Fruit fly (Drosophila melanogaster) whole organism, embryonic: ENCODE data around the gene SPARC.
A peak's percentile ranks its signal among the peaks of the same experiment; 100 is the strongest.

ENCODE experiments used
- Antp ChIP-seq: fragments of 200-800 bp; sonication (Bioruptor generic); optimal IDR thresholded peaks from 3 replicates; lab custom pipeline; 2016; ENCODE audit warnings: missing biosample characterization, missing genetic modification characterization
- Awh ChIP-seq: fragments of 200-800 bp; sonication (Bioruptor generic); IDR thresholded peaks from 2 replicates; pipeline ENCODE4, ENCODE4 v1.3.6; 2022; ENCODE audit warnings: missing biosample characterization, missing genetic modification characterization
- BEAF-32 ChIP-seq: fragments of 200-800 bp; sonication (Bioruptor generic); optimal IDR thresholded peaks from 3 replicates; lab custom pipeline; 2017; ENCODE audit warnings: missing biosample characterization, missing genetic modification characterization, mild to moderate bottlenecking, moderate library complexity, missing genetic modification reagents
- C15 ChIP-seq: fragments of 200-800 bp; sonication (Bioruptor generic); IDR thresholded peaks from 3 replicates; pipeline ENCODE4 v1.3.6; 2022; ENCODE audit warnings: missing biosample characterization, missing genetic modification characterization
- CG10267 ChIP-seq: fragments of 200-800 bp; sonication (Bioruptor generic); optimal IDR thresholded peaks from 2 replicates; lab custom pipeline; 2018; ENCODE audit warnings: missing biosample characterization, mild to moderate bottlenecking, missing genetic modification characterization, moderate library complexity
- CG10431 ChIP-seq: fragments of 200-800 bp; sonication (Bioruptor generic); optimal IDR thresholded peaks from 3 replicates; lab custom pipeline; 2018; ENCODE audit warnings: missing biosample characterization, mild to moderate bottlenecking, missing genetic modification characterization
- CG11695 ChIP-seq: fragments of 200-800 bp; sonication (Bioruptor generic); IDR thresholded peaks from 3 replicates; pipeline ENCODE4 v1.3.6; 2022; ENCODE audit warnings: missing biosample characterization, missing genetic modification characterization
- CG11696 ChIP-seq: fragments of 200-800 bp; sonication (Bioruptor generic); IDR thresholded peaks from 2 replicates; pipeline ENCODE4 v1.3.6; 2022; ENCODE audit warnings: missing biosample characterization, missing genetic modification characterization
- CG13296 ChIP-seq: fragments of 200-800 bp; sonication (Bioruptor generic); optimal IDR thresholded peaks from 3 replicates; lab custom pipeline; 2018; ENCODE audit warnings: missing biosample characterization, mild to moderate bottlenecking, missing genetic modification characterization
- CG17361 ChIP-seq: fragments of 200-800 bp; sonication (Bioruptor generic); IDR thresholded peaks from 3 replicates; pipeline ENCODE4 v1.3.6; 2022; ENCODE audit warnings: missing biosample characterization, missing genetic modification characterization
- CG17829 ChIP-seq: fragments of 200-800 bp; optimal IDR thresholded peaks from 2 replicates; lab custom pipeline; 2019; ENCODE audit warnings: missing biosample characterization, mild to moderate bottlenecking, missing genetic modification characterization, moderate library complexity
- CG34422 ChIP-seq: fragments of 200-800 bp; sonication (Bioruptor generic); IDR thresholded peaks from 3 replicates; pipeline ENCODE4 v1.3.6; 2022; ENCODE audit warnings: missing biosample characterization, missing genetic modification characterization
- CG3838 ChIP-seq: fragments of 200-800 bp; sonication (Bioruptor generic); optimal IDR thresholded peaks from 3 replicates; lab custom pipeline; 2016; ENCODE audit warnings: missing biosample characterization, missing genetic modification characterization
- CG3847 ChIP-seq: fragments of 200-800 bp; sonication (Bioruptor generic); IDR thresholded peaks from 2 replicates; pipeline ENCODE4 v1.3.6; 2022; ENCODE audit warnings: missing biosample characterization, missing genetic modification characterization
- CG5245 ChIP-seq: fragments of 200-800 bp; sonication (Bioruptor generic); optimal IDR thresholded peaks from 3 replicates; lab custom pipeline; 2016; ENCODE audit warnings: missing biosample characterization, missing genetic modification characterization
- CG6272 ChIP-seq: fragments of 200-800 bp; sonication (Bioruptor generic); IDR thresholded peaks from 2 replicates; pipeline ENCODE4 v1.3.6; 2022; ENCODE audit warnings: missing biosample characterization, missing genetic modification characterization
- CG7372 ChIP-seq: fragments of 200-800 bp; sonication (Bioruptor generic); IDR thresholded peaks from 2 replicates; pipeline ENCODE4 v1.3.6; 2022; ENCODE audit warnings: missing biosample characterization, missing genetic modification characterization
- CG7745 ChIP-seq: fragments of 200-800 bp; sonication (Bioruptor generic); optimal IDR thresholded peaks from 2 replicates; lab custom pipeline; 2018; ENCODE audit warnings: missing biosample characterization, mild to moderate bottlenecking, missing genetic modification characterization, moderate library complexity
- CG8478 ChIP-seq: fragments of >200 bp; optimal IDR thresholded peaks from 2 replicates; lab custom pipeline; 2018
- CG9727 ChIP-seq: fragments of 200-800 bp; sonication (Bioruptor generic); optimal IDR thresholded peaks from 3 replicates; lab custom pipeline; 2017; ENCODE audit warnings: missing biosample characterization, mild to moderate bottlenecking, missing genetic modification characterization
- CG9876 ChIP-seq: fragments of 200-800 bp; sonication (Bioruptor generic); optimal IDR thresholded peaks from 2 replicates; lab custom pipeline; 2016; ENCODE audit warnings: missing biosample characterization, missing genetic modification characterization
- CoRest ChIP-seq: fragments of 200-800 bp; sonication (Bioruptor generic); optimal IDR thresholded peaks from 3 replicates; lab custom pipeline; 2018; ENCODE audit warnings: missing biosample characterization, mild to moderate bottlenecking, missing genetic modification characterization, moderate library complexity
- D19A ChIP-seq: fragments of 200-800 bp; optimal IDR thresholded peaks from 3 replicates; lab custom pipeline; 2019; ENCODE audit warnings: missing biosample characterization, mild to moderate bottlenecking, missing genetic modification characterization, moderate library complexity
- Hmr ChIP-seq: fragments of 200-800 bp; sonication (Bioruptor generic); optimal IDR thresholded peaks from 3 replicates; lab custom pipeline; 2017; ENCODE audit warnings: mild to moderate bottlenecking, missing biosample characterization, missing genetic modification reagents, missing genetic modification characterization
- Hr39 ChIP-seq: fragments of >200 bp; optimal IDR thresholded peaks from 2 replicates; lab custom pipeline; 2017
- NFAT ChIP-seq: fragments of 200-800 bp; sonication (Bioruptor generic); IDR thresholded peaks from 2 replicates; pipeline ENCODE4 v1.3.6; 2022; ENCODE audit warnings: missing biosample characterization, missing genetic modification characterization
- Nf-YB ChIP-seq: fragments of 200-800 bp; sonication (Bioruptor generic); optimal IDR thresholded peaks from 3 replicates; lab custom pipeline; 2019; ENCODE audit warnings: missing biosample characterization, mild to moderate bottlenecking, missing genetic modification characterization, moderate library complexity
- Pdp1 ChIP-seq, 2 experiments: fragments of 200-800 bp; sonication (Bioruptor generic); optimal IDR thresholded peaks; 3 replicates each; lab custom pipeline; 2016; ENCODE audit warnings: missing biosample characterization in 2 of 2, missing genetic modification characterization in 2 of 2, mild to moderate bottlenecking in 1 of 2, moderate library complexity in 1 of 2
- Poxn ChIP-seq: fragments of 200-800 bp; sonication (Bioruptor generic); IDR thresholded peaks from 2 replicates; pipeline ENCODE4 v1.3.6; 2022; ENCODE audit warnings: missing biosample characterization, missing genetic modification characterization
- Sox100B ChIP-seq: fragments of 200-800 bp; sonication (Bioruptor generic); optimal IDR thresholded peaks from 3 replicates; lab custom pipeline; 2018; ENCODE audit warnings: missing biosample characterization, mild to moderate bottlenecking, missing genetic modification characterization
- Sry-β ChIP-seq: fragments of 200-800 bp; sonication (Bioruptor generic); optimal IDR thresholded peaks from 2 replicates; lab custom pipeline; 2018; ENCODE audit warnings: missing biosample characterization, mild to moderate bottlenecking, missing genetic modification characterization, moderate library complexity
- Tbp ChIP-seq: fragments of >200 bp; optimal IDR thresholded peaks from 2 replicates; lab custom pipeline; 2018; ENCODE audit warnings: missing biosample characterization, missing genetic modification characterization
- abd-A ChIP-seq: fragments of 200-800 bp; sonication (Bioruptor generic); optimal IDR thresholded peaks from 3 replicates; lab custom pipeline; 2019; ENCODE audit warnings: missing biosample characterization, mild to moderate bottlenecking, missing genetic modification characterization, moderate library complexity
- ato ChIP-seq: fragments of 200-800 bp; sonication (Bioruptor generic); IDR thresholded peaks from 2 replicates; pipeline ENCODE4 v1.3.6; 2022; ENCODE audit warnings: missing biosample characterization, missing genetic modification characterization; ENCODE audit not compliant: partially characterized antibody
- bigmax ChIP-seq: fragments of 200-800 bp; sonication (Bioruptor generic); optimal IDR thresholded peaks from 2 replicates; lab custom pipeline; 2018; ENCODE audit warnings: missing biosample characterization, mild to moderate bottlenecking, missing genetic modification characterization
- caup ChIP-seq: fragments of 200-800 bp; sonication (Bioruptor generic); optimal IDR thresholded peaks from 3 replicates; lab custom pipeline; 2017; ENCODE audit warnings: missing biosample characterization, mild to moderate bottlenecking, missing genetic modification characterization, moderate library complexity; ENCODE audit not compliant: severe bottlenecking
- chif ChIP-seq, 2 experiments: fragments of 200-800 bp; sonication (Bioruptor generic); optimal IDR thresholded peaks; 3 replicates each; lab custom pipeline; 2016; ENCODE audit warnings: missing biosample characterization in 2 of 2, missing genetic modification characterization in 2 of 2
- dmrt99B ChIP-seq: fragments of 200-800 bp; sonication (Bioruptor generic); optimal IDR thresholded peaks from 2 replicates; lab custom pipeline; 2018; ENCODE audit warnings: missing biosample characterization, mild to moderate bottlenecking, missing genetic modification characterization, moderate library complexity
- fd102C ChIP-seq: fragments of 200-800 bp; sonication (Bioruptor generic); optimal IDR thresholded peaks from 2 replicates; lab custom pipeline; 2018; ENCODE audit warnings: missing biosample characterization, mild to moderate bottlenecking, missing genetic modification characterization, moderate library complexity
- gsb ChIP-seq: fragments of 200-800 bp; sonication (Bioruptor generic); IDR thresholded peaks from 2 replicates; pipeline ENCODE4 v1.3.6; 2022; ENCODE audit warnings: missing biosample characterization, missing genetic modification characterization
- hb ChIP-seq: fragments of 200-800 bp; sonication (Bioruptor generic); IDR thresholded peaks from 3 replicates; pipeline ENCODE4 v1.3.6; 2022; ENCODE audit warnings: missing biosample characterization, missing genetic modification characterization; ENCODE audit not compliant: partially characterized antibody
- lilli ChIP-seq: fragments of 200-800 bp; sonication (Bioruptor generic); optimal IDR thresholded peaks from 3 replicates; lab custom pipeline; 2016; ENCODE audit warnings: missing biosample characterization, missing genetic modification characterization
- onecut ChIP-seq: fragments of 200-800 bp; sonication (Bioruptor generic); IDR thresholded peaks from 2 replicates; pipeline ENCODE4 v1.3.6; 2022; ENCODE audit warnings: missing biosample characterization, missing genetic modification characterization
- pfk ChIP-seq: fragments of 200-800 bp; sonication (Bioruptor generic); optimal IDR thresholded peaks from 2 replicates; lab custom pipeline; 2018; ENCODE audit warnings: missing biosample characterization, mild to moderate bottlenecking, missing genetic modification characterization, moderate library complexity
- ranshi ChIP-seq: fragments of 200-800 bp; sonication (Bioruptor generic); IDR thresholded peaks from 2 replicates; pipeline ENCODE4 v1.3.6; 2022; ENCODE audit warnings: missing biosample characterization, missing genetic modification characterization
- repo ChIP-seq: fragments of 200-800 bp; sonication (Bioruptor generic); optimal IDR thresholded peaks from 2 replicates; lab custom pipeline; 2016; ENCODE audit warnings: missing biosample characterization, missing genetic modification characterization
- sc ChIP-seq, 3 experiments: fragments of >200 bp in 2 of 3; fragments of 200-800 bp in 1 of 3; sonication (Bioruptor generic) in 1 of 3; optimal IDR thresholded peaks; 2 replicates in 2 of 3; 3 replicates in 1 of 3; lab custom pipeline; 2017; ENCODE audit warnings: mild to moderate bottlenecking in 1 of 3, missing biosample characterization in 1 of 3, missing genetic modification characterization in 1 of 3, missing genetic modification reagents in 1 of 3
- seq ChIP-seq: fragments of 200-800 bp; sonication (Bioruptor generic); IDR thresholded peaks from 2 replicates; pipeline ENCODE4 v1.3.6; 2022; ENCODE audit warnings: missing biosample characterization, missing genetic modification characterization
- shn ChIP-seq: fragments of 200-800 bp; sonication (Bioruptor generic); optimal IDR thresholded peaks from 3 replicates; lab custom pipeline; 2016; ENCODE audit warnings: missing biosample characterization, missing genetic modification characterization
- trem ChIP-seq: fragments of 200-800 bp; optimal IDR thresholded peaks from 3 replicates; lab custom pipeline; 2019; ENCODE audit warnings: missing biosample characterization, mild to moderate bottlenecking, missing genetic modification characterization, moderate library complexity
- zen ChIP-seq: fragments of 200-800 bp; sonication (Bioruptor generic); optimal IDR thresholded peaks from 3 replicates; lab custom pipeline; 2018; ENCODE audit warnings: missing biosample characterization, mild to moderate bottlenecking, missing genetic modification characterization, moderate library complexity
- zfh2 ChIP-seq: fragments of 200-800 bp; sonication (Bioruptor generic); optimal IDR thresholded peaks from 2 replicates; lab custom pipeline; 2016; ENCODE audit warnings: missing biosample characterization, missing genetic modification characterization

SPARC gene

dm6 chr3R:26912615-26913014, 40.8 kb upstream of the SPARC start, which contains the start of gene Ets97D (continued):
- no peak for TF ChIP-seq shn (GFP tag; lab: Kevin White, UChicago)
- no peak for TF ChIP-seq caup (GFP tag; lab: Kevin White, UChicago)
- TF ChIP-seq sc (optimal IDR thresholded peaks at IDR 0.05; lab: Kevin White, UChicago), result no peak
- TF ChIP-seq sc (GFP tag; optimal IDR thresholded peaks at IDR 0.05; lab: Kevin White, UChicago), result no peak
- peak; percentile 37 for TF ChIP-seq BEAF-32
- TF ChIP-seq Awh (GFP tag; lab: Robert Waterston, UW), result no peak
- TF ChIP-seq CG11696 (GFP tag; lab: Robert Waterston, UW), result no peak
- TF ChIP-seq seq (GFP tag; lab: Robert Waterston, UW), result no peak
- no peak for TF ChIP-seq zen
- no peak for TF ChIP-seq CG17829
- TF ChIP-seq Sry-β (GFP tag; lab: Kevin White, UChicago), result no peak
- TF ChIP-seq NFAT (GFP tag; lab: Robert Waterston, UW), result no peak
- peak; percentile 43 for TF ChIP-seq CG10267 (tag; lab: Kevin White, UChicago)
- TF ChIP-seq CG9876, result no peak
- no peak for TF ChIP-seq zfh2 (GFP tag; lab: Kevin White, UChicago)
- no peak for TF ChIP-seq abd-A (tag; lab: Kevin White, UChicago)
- no peak for TF ChIP-seq repo
- no peak for TF ChIP-seq Tbp (GFP tag; lab: Kevin White, UChicago)
- no peak for TF ChIP-seq Hmr (GFP tag; lab: Kevin White, UChicago)
- peak; percentile 48 for TF ChIP-seq trem
- no peak for TF ChIP-seq ato (GFP tag; lab: Robert Waterston, UW)
- TF ChIP-seq CG11695, result no peak
- TF ChIP-seq lilli, result no peak
- TF ChIP-seq CG7745 (tag; lab: Kevin White, UChicago), result no peak
- no peak for TF ChIP-seq hb (GFP tag; lab: Robert Waterston, UW)
- peak in 1 of 2 experiments; percentile 31 for TF ChIP-seq Pdp1 (GFP tag; optimal IDR thresholded peaks at IDR 0.05; lab: Kevin White, UChicago)
- TF ChIP-seq CG7372, result no peak
- TF ChIP-seq CG3847 (GFP tag; lab: Robert Waterston, UW), result peak; percentile 65
- TF ChIP-seq Nf-YB (GFP tag; lab: Kevin White, UChicago), result no peak
- TF ChIP-seq gsb (GFP tag; lab: Robert Waterston, UW), result no peak
- no peak for TF ChIP-seq CG9727 (GFP tag; lab: Kevin White, UChicago)
- TF ChIP-seq chif (GFP tag; optimal IDR thresholded peaks at IDR 0.05; lab: Kevin White, UChicago), result no peak
- TF ChIP-seq CG5245, result no peak
- TF ChIP-seq onecut (GFP tag; lab: Robert Waterston, UW), result no peak
- no peak for TF ChIP-seq bigmax (GFP tag; lab: Kevin White, UChicago)
- no peak for TF ChIP-seq Antp (GFP tag; lab: Kevin White, UChicago)
- TF ChIP-seq ranshi (GFP tag; lab: Robert Waterston, UW), result no peak
- TF ChIP-seq dmrt99B (tag; lab: Kevin White, UChicago), result no peak
- no peak for TF ChIP-seq Hr39
- TF ChIP-seq CG6272 (GFP tag; lab: Robert Waterston, UW), result no peak
- TF ChIP-seq D19A (tag; lab: Kevin White, UChicago), result no peak
- TF ChIP-seq pfk (GFP tag; lab: Kevin White, UChicago), result no peak
- no peak for TF ChIP-seq CG17361 (GFP tag; lab: Robert Waterston, UW)
- no peak for TF ChIP-seq CG10431 (GFP tag; lab: Kevin White, UChicago)
- TF ChIP-seq Sox100B, result no peak
- TF ChIP-seq CG13296 (GFP tag; lab: Kevin White, UChicago), result no peak
- no peak for TF ChIP-seq CG3838 (GFP tag; lab: Kevin White, UChicago)
- TF ChIP-seq C15, result no peak
- TF ChIP-seq CG8478 (lab: Kevin White, UChicago), result no peak
- peak; percentile 38 for TF ChIP-seq CoRest
- TF ChIP-seq fd102C (GFP tag; lab: Kevin White, UChicago), result no peak
- peak; percentile 40; the same call in 1 of the 3 replicates for TF ChIP-seq CG34422 (GFP tag; lab: Robert Waterston, UW)
- TF ChIP-seq Poxn (GFP tag; lab: Robert Waterston, UW), result no peak
